Fruit fly (Drosophila melanogaster) whole organism, prepupa: Measurements from ENCODE around the gene CG45490.
A peak's percentile ranks its signal among the peaks of the same experiment; 100 is the strongest.

ENCODE experiments used
- Blimp-1 ChIP-seq: fragments of 200-800 bp; sonication (Bioruptor generic); optimal IDR thresholded peaks from 3 replicates; lab custom pipeline; 2017; ENCODE audit warnings: missing biosample characterization, missing genetic modification characterization, mild to moderate bottlenecking, moderate library complexity, missing genetic modification reagents
- CG11762 ChIP-seq: fragments of 200-800 bp; sonication (Bioruptor generic); optimal IDR thresholded peaks from 3 replicates; lab custom pipeline; 2016; ENCODE audit warnings: missing biosample characterization, missing genetic modification characterization; ENCODE audit not compliant: insufficient read depth
- CG6276 ChIP-seq: fragments of 200-800 bp; sonication (Bioruptor generic); optimal IDR thresholded peaks from 2 replicates; lab custom pipeline; 2017; ENCODE audit warnings: missing biosample characterization, mild to moderate bottlenecking, missing genetic modification characterization
- OdsH ChIP-seq: fragments of 200-800 bp; sonication (Bioruptor generic); optimal IDR thresholded peaks from 3 replicates; lab custom pipeline; 2016; ENCODE audit warnings: missing biosample characterization, missing genetic modification characterization
- Sox14 ChIP-seq: fragments of 200-800 bp; sonication (Bioruptor generic); optimal IDR thresholded peaks from 3 replicates; lab custom pipeline; 2016; ENCODE audit warnings: missing biosample characterization, missing genetic modification characterization
- achi ChIP-seq: fragments of 200-800 bp; sonication (Bioruptor generic); optimal IDR thresholded peaks from 3 replicates; lab custom pipeline; 2016; ENCODE audit warnings: missing biosample characterization, missing genetic modification characterization
- ss ChIP-seq, 2 experiments: fragments of 200-800 bp; sonication (Bioruptor generic); optimal IDR thresholded peaks; 2 replicates in 1 of 2; 3 replicates in 1 of 2; lab custom pipeline; 2017 to 2018; ENCODE audit warnings: mild to moderate bottlenecking in 2 of 2, missing biosample characterization in 2 of 2, missing genetic modification characterization in 2 of 2, moderate library complexity in 1 of 2

- TF ChIP-seq Blimp-1 (GFP tag; lab: Kevin White, UChicago), result peak; percentile 69
- no peak for TF ChIP-seq Sox14
- TF ChIP-seq CG6276 (GFP tag; lab: Kevin White, UChicago), result no peak
- no peak for TF ChIP-seq achi (GFP tag; lab: Kevin White, UChicago)
- no peak for TF ChIP-seq CG11762 (GFP tag; lab: Kevin White, UChicago)
- TF ChIP-seq ss (GFP tag; optimal IDR thresholded peaks at IDR 0.05; lab: Kevin White, UChicago), result no peak
- no peak for TF ChIP-seq OdsH (GFP tag; lab: Kevin White, UChicago)
Measured at dm6 chrX:19899978-19900377, 34.1 kb downstream of the CG45490 start.
